Fruit fly (Drosophila melanogaster): Measurements from ENCODE around the gene brm.

brm gene

DNA sequence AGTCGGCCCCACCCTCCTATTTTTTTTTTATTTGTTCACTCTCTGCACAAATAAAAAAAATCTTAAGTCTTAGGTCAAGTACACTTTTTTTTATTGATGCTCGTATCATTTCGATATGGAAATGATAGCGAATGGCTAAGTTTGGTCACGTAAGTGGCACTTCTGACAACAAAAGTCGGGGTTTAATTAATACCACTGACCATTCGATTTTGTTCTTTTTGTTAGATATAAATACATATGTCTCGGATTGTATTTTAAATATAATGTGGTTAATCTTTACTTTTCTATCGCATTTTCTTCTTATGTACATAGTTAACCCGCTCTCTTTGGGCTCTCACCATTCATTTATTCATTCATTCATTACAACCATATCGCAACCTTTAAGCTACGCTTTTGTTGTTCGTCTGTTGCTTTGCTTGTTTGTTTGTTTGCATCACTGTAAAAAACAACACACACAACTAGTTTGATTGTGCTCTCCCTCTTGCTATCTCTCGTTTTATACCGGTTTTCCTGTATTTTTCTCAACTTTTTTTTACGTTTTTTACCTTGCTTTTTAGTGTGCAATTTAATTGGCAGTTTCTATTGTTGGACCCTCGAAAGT lies 19.5 kb upstream of the brm start:
- TF ChIP-seq h (optimal IDR thresholded peaks at IDR 0.05) (no peak), ttk (optimal IDR thresholded peaks at IDR 0.05) (no peak), Sin3A (optimal IDR thresholded peaks at IDR 0.05) (no peak), insv (optimal IDR thresholded peaks at IDR 0.05) (no peak), Myc (optimal IDR thresholded peaks at IDR 0.05) (no peak)

DNA sequence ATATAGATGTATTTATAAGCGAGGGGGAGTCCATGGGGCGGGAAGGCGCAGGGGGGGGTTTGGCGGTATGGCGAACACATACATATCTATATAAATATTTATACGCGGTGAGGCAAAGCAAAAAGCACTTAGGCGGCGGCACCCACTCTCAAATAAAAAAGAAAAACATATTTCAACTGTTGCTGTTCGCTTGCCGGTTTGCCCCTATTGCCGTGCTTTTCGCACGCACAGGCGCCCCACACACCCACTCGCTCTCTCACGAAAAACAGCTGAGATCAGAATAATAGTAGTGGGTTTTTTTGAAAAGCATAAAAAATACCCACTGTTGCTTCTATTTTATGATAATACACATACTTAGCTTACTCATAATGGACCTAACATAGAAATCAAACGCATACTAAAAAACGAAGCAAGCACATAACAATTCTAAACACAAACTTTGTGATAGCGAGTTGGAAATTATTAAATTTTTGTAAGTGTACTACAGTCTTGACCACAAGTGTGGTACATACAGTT lies 18.6 kb upstream of the brm start:
- TF ChIP-seq ttk (optimal IDR thresholded peaks at IDR 0.05) (no peak), insv (optimal IDR thresholded peaks at IDR 0.05) (no peak), h (optimal IDR thresholded peaks at IDR 0.05) (no peak), Sin3A (optimal IDR thresholded peaks at IDR 0.05) (no peak)

DNA sequence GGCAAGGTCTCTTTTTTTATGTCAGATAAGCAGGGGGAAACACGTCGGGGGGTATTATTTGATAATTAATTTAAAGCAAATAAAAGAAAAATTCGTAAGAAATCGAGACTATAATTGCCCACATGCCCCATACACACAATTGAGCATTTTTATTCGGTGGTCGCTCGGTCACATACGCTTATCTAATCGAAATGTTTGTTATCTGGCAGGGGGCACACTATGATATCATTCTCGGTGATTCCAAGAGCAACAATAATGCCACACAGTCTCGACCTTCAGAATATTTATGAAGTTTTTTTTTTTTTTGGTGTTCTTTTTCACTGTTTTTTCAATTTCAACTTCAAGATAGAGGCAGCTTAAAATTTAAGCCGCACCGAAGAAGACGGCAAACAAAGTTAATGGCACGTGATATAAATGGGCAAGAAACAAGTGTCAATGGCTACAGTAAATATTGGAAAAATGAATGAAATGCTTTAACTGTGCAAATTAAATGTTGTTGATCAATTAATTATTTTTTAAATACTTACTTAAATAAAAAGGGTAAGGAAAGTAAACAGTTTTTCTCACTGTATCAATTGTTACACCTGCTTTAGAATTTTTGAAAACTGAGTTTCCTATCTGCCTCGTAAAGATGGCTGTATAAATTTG lies 16.8 kb upstream of the brm start:
- TF ChIP-seq Sin3A (optimal IDR thresholded peaks at IDR 0.05) = no peak
- no peak for TF ChIP-seq ttk (optimal IDR thresholded peaks at IDR 0.05)
- no peak for TF ChIP-seq insv (optimal IDR thresholded peaks at IDR 0.05)
- TF ChIP-seq Myc (optimal IDR thresholded peaks at IDR 0.05) = no peak
- no peak for TF ChIP-seq psq (optimal IDR thresholded peaks at IDR 0.05)
- TF ChIP-seq h (optimal IDR thresholded peaks at IDR 0.05) = no peak

DNA sequence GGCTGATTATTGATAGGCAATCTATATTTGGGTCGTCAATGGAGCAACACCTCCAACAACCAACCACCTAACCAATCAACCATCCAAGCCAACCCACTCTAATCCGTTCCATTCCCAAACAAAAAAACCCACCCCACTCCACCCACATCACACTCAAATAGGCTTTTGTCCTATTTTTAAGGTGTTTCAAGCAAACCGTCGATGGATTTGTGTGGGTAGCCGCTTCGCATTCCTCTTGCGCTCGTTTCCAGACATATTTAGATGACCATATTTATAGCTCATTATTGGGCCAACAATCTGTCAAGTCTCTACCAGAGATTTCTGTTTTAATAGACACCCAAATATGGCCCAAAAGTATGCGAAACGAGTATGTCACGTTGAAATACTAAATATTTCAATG lies 15.5 kb upstream of the brm start:
- TF ChIP-seq insv (optimal IDR thresholded peaks at IDR 0.05) (no peak), ttk (optimal IDR thresholded peaks at IDR 0.05) (no peak), h (optimal IDR thresholded peaks at IDR 0.05) (no peak), Sin3A (optimal IDR thresholded peaks at IDR 0.05) (no peak), Myc (optimal IDR thresholded peaks at IDR 0.05) (no peak), psq (optimal IDR thresholded peaks at IDR 0.05) (no peak)

DNA sequence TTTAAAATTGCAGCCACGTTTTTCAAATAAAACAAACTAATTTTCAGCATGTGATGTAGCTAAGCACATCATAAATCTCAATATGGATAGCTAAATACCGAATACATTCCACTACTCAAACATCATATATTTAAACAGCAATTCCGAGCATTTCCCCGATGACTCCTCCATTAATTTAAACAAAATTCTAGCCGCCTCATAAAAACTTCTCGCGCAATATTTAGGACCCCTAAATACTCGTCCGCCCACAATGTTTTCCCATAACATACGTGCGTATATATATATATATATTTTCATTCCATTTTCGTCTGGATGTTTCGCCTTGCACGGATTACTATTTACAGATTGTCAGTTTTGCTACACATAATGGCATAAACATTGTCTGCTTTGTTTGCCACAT lies 13.3 kb upstream of the brm start:
- TF ChIP-seq h (optimal IDR thresholded peaks at IDR 0.05) (no peak), psq (optimal IDR thresholded peaks at IDR 0.05) (no peak), Sin3A (optimal IDR thresholded peaks at IDR 0.05) (no peak), Myc (optimal IDR thresholded peaks at IDR 0.05) (no peak), insv (optimal IDR thresholded peaks at IDR 0.05) (no peak), ttk (optimal IDR thresholded peaks at IDR 0.05) (no peak)

DNA sequence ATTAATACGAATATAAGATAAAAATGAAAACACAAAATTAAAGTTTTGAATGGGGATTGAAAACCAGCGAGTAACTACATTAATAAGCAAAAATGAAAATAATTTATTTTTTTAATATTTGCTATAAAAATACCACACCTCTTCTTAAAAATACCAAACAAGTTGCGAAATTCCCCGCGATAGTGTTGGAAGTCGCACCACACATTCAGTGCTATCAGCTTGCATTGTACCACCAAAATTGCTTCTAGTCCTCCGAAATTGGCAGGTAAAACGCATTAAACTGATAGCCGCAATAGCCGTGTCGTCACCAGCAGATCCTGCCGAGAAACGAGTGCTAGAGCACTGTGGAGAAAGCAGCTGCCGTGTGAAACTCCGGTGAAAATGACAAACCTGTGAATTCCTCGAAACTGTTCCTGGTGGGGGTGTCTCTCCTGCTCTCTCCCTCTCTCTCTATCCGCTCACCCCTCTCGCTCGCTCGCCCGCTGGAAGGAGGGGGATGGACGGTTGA lies 5.4 kb upstream of the brm start, which contains the start of gene Hip14:
Gene Hip14 (plus strand): TSS at position 198 of the 508 bp plus-strand sequence.
- TF ChIP-seq psq (optimal IDR thresholded peaks at IDR 0.05) = no peak
- no peak for TF ChIP-seq Myc (optimal IDR thresholded peaks at IDR 0.05)
- no peak for TF ChIP-seq ttk (optimal IDR thresholded peaks at IDR 0.05)
- no peak for TF ChIP-seq Sin3A (optimal IDR thresholded peaks at IDR 0.05)
- TF ChIP-seq h (optimal IDR thresholded peaks at IDR 0.05) = no peak

DNA sequence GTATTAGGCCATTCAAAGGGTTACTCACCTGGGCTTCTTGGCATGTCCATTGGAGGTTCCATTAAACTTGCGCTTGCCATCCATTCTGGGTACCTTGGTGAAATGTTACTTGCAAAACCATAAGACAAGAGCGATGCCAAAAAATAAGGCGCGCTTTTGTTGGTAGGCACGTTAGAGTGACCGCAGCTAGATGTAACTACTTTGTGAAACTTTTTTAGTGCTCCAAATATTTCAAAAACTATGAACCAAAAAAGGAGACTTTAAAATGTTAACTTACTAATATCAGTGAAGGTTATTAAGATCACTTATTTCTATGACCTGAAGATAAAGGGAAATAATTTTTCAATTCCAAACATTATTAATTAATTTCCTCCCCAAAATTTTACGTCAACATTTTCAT lies 5.0 kb upstream of the brm start, which contains the start of gene PolD1:
Gene PolD1 (minus strand): TSS at position 181 of the 400 bp plus-strand sequence.
- TF ChIP-seq insv (optimal IDR thresholded peaks at IDR 0.05) = no peak
- no peak for TF ChIP-seq Sin3A (optimal IDR thresholded peaks at IDR 0.05)
- no peak for TF ChIP-seq h (optimal IDR thresholded peaks at IDR 0.05)
- TF ChIP-seq Myc (optimal IDR thresholded peaks at IDR 0.05) = no peak
- TF ChIP-seq ttk (optimal IDR thresholded peaks at IDR 0.05) = no peak
- TF ChIP-seq psq (optimal IDR thresholded peaks at IDR 0.05) = no peak

DNA sequence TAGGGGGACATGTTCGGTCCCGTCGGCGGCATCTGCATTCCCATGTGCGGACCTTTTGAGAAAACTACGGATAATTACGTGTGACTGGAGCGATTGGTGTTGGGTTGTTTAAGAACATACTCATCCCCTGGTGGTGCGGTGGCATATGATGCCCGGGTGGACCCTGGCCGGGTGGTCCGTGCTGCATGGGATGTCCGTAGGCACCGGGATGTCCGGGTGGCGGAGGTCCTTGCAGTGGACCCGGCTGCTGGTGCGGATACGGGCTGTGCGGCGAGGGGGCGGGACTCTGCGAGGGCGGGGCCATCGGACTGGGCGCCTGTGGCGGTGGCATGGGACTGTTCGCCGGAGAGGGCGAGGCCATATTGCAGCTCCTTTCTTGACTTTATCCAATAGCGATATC lies 521 bp downstream of the brm start:
- TF ChIP-seq Sin3A (optimal IDR thresholded peaks at IDR 0.05) (no peak), psq (optimal IDR thresholded peaks at IDR 0.05) (no peak), ttk (optimal IDR thresholded peaks at IDR 0.05) (no peak), h (optimal IDR thresholded peaks at IDR 0.05) (no peak), insv (optimal IDR thresholded peaks at IDR 0.05) (no peak), Myc (optimal IDR thresholded peaks at IDR 0.05) (no peak)

DNA sequence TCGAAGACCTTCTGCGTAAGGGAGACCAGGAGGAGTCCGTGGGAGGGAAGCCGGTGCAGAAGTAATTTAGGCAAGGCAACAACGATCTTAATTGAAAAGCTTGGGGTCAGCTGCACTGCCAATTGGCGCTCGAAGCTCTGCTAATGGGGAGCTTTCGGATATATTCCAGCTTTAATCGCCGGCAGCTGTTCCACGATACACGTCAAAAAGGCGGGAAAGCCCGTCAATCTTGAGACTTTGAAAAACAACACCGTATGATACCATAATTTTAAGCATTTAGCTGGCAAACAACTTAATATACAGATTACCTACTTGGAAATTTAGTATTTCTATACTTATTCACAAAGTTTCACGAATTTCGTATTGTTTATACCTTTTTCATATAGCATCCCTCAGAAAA lies 1.3 kb downstream of the brm start:
- TF ChIP-seq insv (optimal IDR thresholded peaks at IDR 0.05) (no peak), h (optimal IDR thresholded peaks at IDR 0.05) (no peak), Myc (optimal IDR thresholded peaks at IDR 0.05) (no peak), ttk (optimal IDR thresholded peaks at IDR 0.05) (no peak), psq (optimal IDR thresholded peaks at IDR 0.05) (no peak), Sin3A (optimal IDR thresholded peaks at IDR 0.05) (no peak)

DNA sequence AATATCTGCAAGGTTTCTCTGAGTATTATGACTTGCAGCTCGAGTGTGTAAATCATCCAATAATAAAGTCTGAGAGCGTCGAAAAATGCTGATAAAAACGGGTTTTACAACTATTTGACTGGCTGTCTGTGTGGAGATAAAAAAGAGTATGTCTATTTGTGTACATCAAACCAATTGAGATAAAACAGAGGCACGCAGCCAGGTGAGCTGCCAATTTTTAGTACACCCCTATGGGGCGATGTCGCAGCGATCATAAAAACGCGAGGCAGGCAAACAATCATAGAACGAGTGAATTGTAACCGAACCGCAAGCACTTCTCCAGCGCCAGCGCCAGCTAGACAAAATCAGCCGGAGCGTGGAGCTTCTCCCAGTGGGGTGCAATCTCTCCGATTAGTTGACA lies 2.8 kb downstream of the brm start, which contains the start of gene CG17027:
Gene CG17027 (plus strand): TSS at position 189 of the 400 bp plus-strand sequence.
- no peak for TF ChIP-seq Myc (optimal IDR thresholded peaks at IDR 0.05)
- no peak for TF ChIP-seq insv (optimal IDR thresholded peaks at IDR 0.05)
- TF ChIP-seq ttk (optimal IDR thresholded peaks at IDR 0.05) = no peak
- TF ChIP-seq h (optimal IDR thresholded peaks at IDR 0.05) = no peak
- TF ChIP-seq Sin3A (optimal IDR thresholded peaks at IDR 0.05) = no peak
- no peak for TF ChIP-seq psq (optimal IDR thresholded peaks at IDR 0.05)

DNA sequence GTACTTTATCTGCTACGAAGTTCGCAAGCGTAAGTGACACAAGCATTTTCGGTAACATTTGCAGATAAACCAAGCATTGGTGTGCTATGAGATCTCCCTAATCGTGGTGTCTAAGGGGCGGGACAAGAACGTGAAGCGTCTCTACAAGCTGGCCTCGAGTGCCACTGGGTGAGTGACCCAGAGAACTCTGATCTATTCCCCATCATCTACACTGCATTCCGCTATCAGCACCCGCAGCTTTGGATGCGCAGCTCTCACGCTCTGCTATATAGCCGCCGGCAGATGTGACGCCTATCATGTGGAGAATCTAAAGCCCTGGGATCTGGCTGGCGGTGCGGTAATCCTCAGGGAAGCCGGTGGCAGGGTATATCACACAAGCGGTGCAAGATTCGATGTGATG lies 3.4 kb downstream of the brm start:
- TF ChIP-seq ttk (optimal IDR thresholded peaks at IDR 0.05) (no peak), h (optimal IDR thresholded peaks at IDR 0.05) (no peak), psq (optimal IDR thresholded peaks at IDR 0.05) (no peak)

DNA sequence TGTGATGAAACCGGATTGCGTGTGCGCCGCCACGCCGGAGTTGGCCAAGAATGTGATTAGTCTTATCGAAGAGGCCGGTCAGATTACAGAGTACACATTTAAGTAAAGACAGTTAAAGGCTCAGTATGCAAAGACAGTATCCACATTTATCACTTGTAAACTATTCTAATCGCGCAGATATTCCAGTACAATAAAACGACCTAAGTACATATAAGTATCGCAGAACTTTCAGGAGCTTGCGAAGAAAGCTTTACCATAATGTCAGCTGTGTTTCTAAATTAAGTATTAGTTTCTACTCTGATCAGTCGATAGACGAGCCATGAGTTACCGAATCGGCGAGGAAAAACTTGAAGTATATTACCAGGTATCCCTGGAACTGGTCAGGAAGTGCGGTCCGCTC lies 4.4 kb downstream of the brm start, which contains the start of gene CG17028:
Gene CG17028 (plus strand): TSS at position 301 of the 400 bp plus-strand sequence.
- TF ChIP-seq psq (optimal IDR thresholded peaks at IDR 0.05) = no peak
- TF ChIP-seq h (optimal IDR thresholded peaks at IDR 0.05) = no peak
- no peak for TF ChIP-seq Sin3A (optimal IDR thresholded peaks at IDR 0.05)
- TF ChIP-seq Myc (optimal IDR thresholded peaks at IDR 0.05) = no peak
- no peak for TF ChIP-seq ttk (optimal IDR thresholded peaks at IDR 0.05)
- no peak for TF ChIP-seq insv (optimal IDR thresholded peaks at IDR 0.05)

Measured in Kc167 (cell line).